Worm (Caenorhabditis elegans) whole organism, L3 larva: ENCODE measurements around the gene F59A6.2.
A peak's percentile ranks its signal among the peaks of the same experiment; 100 is the strongest.

ENCODE experiments used
- R02D3.7 ChIP-seq: fragments of 150-350 bp; optimal IDR thresholded peaks from 2 replicates; lab custom pipeline; 2014; ENCODE audit warnings: missing biosample characterization, missing genetic modification characterization
- ZK546.5 ChIP-seq: sonication (generic microtip); optimal IDR thresholded peaks from 2 replicates; lab custom pipeline; 2017; ENCODE audit warnings: missing biosample characterization, missing genetic modification characterization
- ama-1 ChIP-seq: fragments of 150-350 bp; optimal IDR thresholded peaks from 2 replicates; lab custom pipeline; 2018
- ceh-28 ChIP-seq: fragments of 150-350 bp; optimal IDR thresholded peaks from 2 replicates; lab custom pipeline; 2014; ENCODE audit warnings: missing biosample characterization, missing genetic modification reagents, missing genetic modification characterization
- ceh-82 ChIP-seq: fragments of 150-350 bp; optimal IDR thresholded peaks from 2 replicates; lab custom pipeline; 2014; ENCODE audit warnings: missing biosample characterization, missing genetic modification characterization
- ceh-9 ChIP-seq: sonication (generic microtip); optimal IDR thresholded peaks from 2 replicates; lab custom pipeline; 2018; ENCODE audit warnings: missing biosample characterization, missing genetic modification characterization
- daf-12 ChIP-seq: fragments of 150-350 bp; optimal IDR thresholded peaks from 2 replicates; lab custom pipeline; 2014; ENCODE audit warnings: missing biosample characterization, missing genetic modification reagents, missing genetic modification characterization
- egl-27 ChIP-seq: sonication (generic microtip); optimal IDR thresholded peaks from 4 replicates; lab custom pipeline; 2017; ENCODE audit warnings: missing biosample characterization, missing genetic modification reagents, missing genetic modification characterization
- egl-5 ChIP-seq: fragments of 150-350 bp; optimal IDR thresholded peaks from 2 replicates; lab custom pipeline; 2017; ENCODE audit warnings: missing biosample characterization, missing genetic modification reagents, missing genetic modification characterization, inconsistent platforms
- elt-1 ChIP-seq: fragments of 150-350 bp; optimal IDR thresholded peaks from 2 replicates; lab custom pipeline; 2014; ENCODE audit warnings: missing biosample characterization, missing genetic modification characterization
- elt-2 ChIP-seq: sonication (generic microtip); optimal IDR thresholded peaks from 2 replicates; lab custom pipeline; 2016; ENCODE audit warnings: missing genetic modification reagents, mild to moderate bottlenecking, missing genetic modification characterization, missing compliant biosample characterization
- elt-3 ChIP-seq, 3 experiments: fragments of 150-350 bp in 1 of 3; sonication (generic microtip) in 2 of 3; optimal IDR thresholded peaks; 2 replicates in 2 of 3; 4 replicates in 1 of 3; lab custom pipeline; 2014 to 2017; ENCODE audit warnings: missing biosample characterization in 3 of 3, missing genetic modification characterization in 3 of 3
- eor-1 ChIP-seq, 2 experiments: fragments of 150-350 bp; optimal IDR thresholded peaks; 2 replicates each; lab custom pipeline; 2014 to 2018; ENCODE audit warnings: missing biosample characterization in 2 of 2, missing genetic modification characterization in 2 of 2
- lin-15B ChIP-seq: fragments of 150-350 bp; optimal IDR thresholded peaks from 2 replicates; lab custom pipeline; 2014; ENCODE audit warnings: missing biosample characterization, missing genetic modification characterization
- lin-39 ChIP-seq: fragments of 150-350 bp; optimal IDR thresholded peaks from 2 replicates; lab custom pipeline; 2018; ENCODE audit warnings: missing biosample characterization, missing genetic modification reagents, missing genetic modification characterization
- lsy-12 ChIP-seq: sonication (generic microtip); optimal IDR thresholded peaks from 2 replicates; lab custom pipeline; 2016; ENCODE audit warnings: mild to moderate bottlenecking, missing genetic modification characterization, missing compliant biosample characterization
- mdl-1 ChIP-seq: fragments of 150-350 bp; optimal IDR thresholded peaks from 2 replicates; lab custom pipeline; 2014; ENCODE audit warnings: missing biosample characterization, missing genetic modification characterization
- nfya-1 ChIP-seq: sonication (generic microtip); optimal IDR thresholded peaks from 2 replicates; lab custom pipeline; 2017; ENCODE audit warnings: missing genetic modification characterization, mild to moderate bottlenecking, missing compliant biosample characterization, antibody characterized with exemption, moderate library complexity; ENCODE audit not compliant: insufficient read depth
- nhr-23 ChIP-seq: fragments of 150-350 bp; optimal IDR thresholded peaks from 2 replicates; lab custom pipeline; 2014; ENCODE audit warnings: missing biosample characterization, missing genetic modification reagents, missing genetic modification characterization
- nhr-237 ChIP-seq: fragments of 150-350 bp; optimal IDR thresholded peaks from 2 replicates; lab custom pipeline; 2014; ENCODE audit warnings: missing biosample characterization, missing genetic modification characterization
- nhr-76 ChIP-seq: fragments of 150-350 bp; sonication (generic microtip); optimal IDR thresholded peaks from 5 replicates; lab custom pipeline; 2014; ENCODE audit warnings: missing biosample characterization, missing genetic modification characterization
- pha-4 ChIP-seq: fragments of 150-350 bp; optimal IDR thresholded peaks from 2 replicates; lab custom pipeline; 2014; ENCODE audit warnings: missing biosample characterization, missing genetic modification reagents, missing genetic modification characterization
- pqm-1 ChIP-seq: fragments of 150-350 bp; optimal IDR thresholded peaks from 2 replicates; lab custom pipeline; 2017; ENCODE audit warnings: missing biosample characterization, missing genetic modification characterization, inconsistent platforms
- sea-2 ChIP-seq: fragments of 150-350 bp; sonication (generic microtip); optimal IDR thresholded peaks from 4 replicates; lab custom pipeline; 2014; ENCODE audit warnings: missing biosample characterization, missing genetic modification reagents, missing genetic modification characterization
- snpc-4 ChIP-seq: fragments of 150-350 bp; optimal IDR thresholded peaks from 2 replicates; lab custom pipeline; 2014; ENCODE audit warnings: missing biosample characterization, missing genetic modification characterization
- unc-39 ChIP-seq: sonication (generic microtip); optimal IDR thresholded peaks from 4 replicates; lab custom pipeline; 2017; ENCODE audit warnings: missing biosample characterization, missing genetic modification characterization
- unc-62 ChIP-seq: fragments of 150-350 bp; sonication (generic microtip); optimal IDR thresholded peaks from 4 replicates; lab custom pipeline; 2014; ENCODE audit warnings: missing biosample characterization, missing genetic modification reagents, missing genetic modification characterization
- ztf-11 ChIP-seq: fragments of 150-350 bp; optimal IDR thresholded peaks from 2 replicates; lab custom pipeline; 2014; ENCODE audit warnings: missing biosample characterization, missing genetic modification characterization
- ztf-4 ChIP-seq: fragments of 150-350 bp; optimal IDR thresholded peaks from 2 replicates; lab custom pipeline; 2014; ENCODE audit warnings: missing biosample characterization, missing genetic modification characterization

The F59A6.2 gene

DNA sequence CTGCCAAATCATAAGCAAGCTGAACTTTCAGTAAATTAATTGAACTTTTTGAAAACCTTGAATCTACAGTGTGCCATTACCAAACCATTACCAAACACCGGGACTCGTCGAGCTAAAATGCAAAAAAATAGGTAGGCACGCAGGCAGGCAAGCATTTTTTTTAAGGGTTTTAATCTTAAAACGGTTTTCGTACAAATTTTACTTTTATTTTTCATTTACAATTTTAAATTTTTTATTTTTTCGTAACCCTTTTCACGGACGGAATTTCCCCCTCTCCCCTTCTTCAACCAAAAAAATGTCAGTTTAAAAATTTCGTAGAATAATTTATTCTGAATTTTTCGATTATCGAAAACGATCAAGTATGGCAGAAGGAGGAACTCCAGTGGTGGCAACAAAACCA lies at the start of gene F59A6.2:
TSS of gene F59A6.2 (plus strand) at position 301 of the 400 bp plus-strand sequence.
- TF ChIP-seq snpc-4, result no peak
- TF ChIP-seq ztf-11 (tag; lab: Kevin White, UChicago), result no peak
- TF ChIP-seq nhr-76 (tag; lab: Kevin White, UChicago), result no peak
- no peak for TF ChIP-seq elt-1
- TF ChIP-seq lsy-12 (tag; lab: Kevin White, UChicago), result no peak
- TF ChIP-seq unc-39 (tag; lab: Kevin White, UChicago), result no peak
- TF ChIP-seq lin-15B (tag; lab: Kevin White, UChicago), result no peak
- TF ChIP-seq unc-62 (GFP tag; lab: Kevin White, UChicago), result no peak
- no peak for TF ChIP-seq ztf-4 (tag; lab: Kevin White, UChicago)
- TF ChIP-seq nhr-23 (tag; lab: Kevin White, UChicago), result no peak
- no peak for TF ChIP-seq pqm-1 (tag; lab: Kevin White, UChicago)
- no peak for TF ChIP-seq elt-3 (tag; optimal IDR thresholded peaks at IDR 0.05; lab: Kevin White, UChicago)
- TF ChIP-seq daf-12, result no peak
- TF ChIP-seq eor-1 (tag; optimal IDR thresholded peaks at IDR 0.05; lab: Kevin White, UChicago), result no peak
- no peak for TF ChIP-seq nfya-1 (tag; lab: Kevin White, UChicago)

- TF ChIP-seq elt-2 (tag; lab: Kevin White, UChicago) (peak; percentile 88), pqm-1 (tag; lab: Kevin White, UChicago) (peak; percentile 48), nhr-237 (tag; lab: Kevin White, UChicago) (no peak)
Measured at ce11 chrII:4966576-4966975, 47.9 kb upstream of the F59A6.2 start.

- TF ChIP-seq elt-2 (tag; lab: Kevin White, UChicago), result peak; percentile 86
- peak; percentile 6 for TF ChIP-seq pha-4 (tag; lab: Kevin White, UChicago)
- TF ChIP-seq nfya-1 (tag; lab: Kevin White, UChicago), result no peak
- no peak for TF ChIP-seq egl-27 (tag; lab: Kevin White, UChicago)
Measured at ce11 chrII:4967636-4968035, 46.9 kb upstream of the F59A6.2 start.

- TF ChIP-seq unc-62 (GFP tag; lab: Kevin White, UChicago) (no peak), ceh-82 (tag; lab: Kevin White, UChicago) (no peak), lin-39 (no peak)
Measured at ce11 chrII:4968863-4969262, 45.6 kb upstream of the F59A6.2 start, which contains the start of gene shc-2. Gene shc-2, plus strand, starts transcription at chrII:4969163.

ce11 chrII:4974448-4974951 lies 40.0 kb upstream of the F59A6.2 start:
- TF ChIP-seq ama-1 (lab: Kevin White, UChicago), result no peak
- no peak for TF ChIP-seq ceh-9
- TF ChIP-seq lsy-12 (tag; lab: Kevin White, UChicago), result no peak
- no peak for TF ChIP-seq snpc-4
- no peak for TF ChIP-seq sea-2 (GFP tag; lab: Kevin White, UChicago)
- TF ChIP-seq egl-5 (tag; lab: Kevin White, UChicago), result no peak
- TF ChIP-seq, all 47 proteins: peak for 0

ce11 chrII:4975311-4975710 lies 39.2 kb upstream of the F59A6.2 start:
- TF ChIP-seq R02D3.7, result no peak
- no peak for TF ChIP-seq mdl-1
- TF ChIP-seq lsy-12 (tag; lab: Kevin White, UChicago), result no peak
- TF ChIP-seq ZK546.5 (tag; lab: Kevin White, UChicago), result no peak
- TF ChIP-seq unc-39 (tag; lab: Kevin White, UChicago), result no peak
- TF ChIP-seq sea-2 (GFP tag; lab: Kevin White, UChicago), result no peak
- no peak for TF ChIP-seq pha-4 (tag; lab: Kevin White, UChicago)
- no peak for TF ChIP-seq lin-15B (tag; lab: Kevin White, UChicago)
- TF ChIP-seq nfya-1 (tag; lab: Kevin White, UChicago), result no peak
- no peak for TF ChIP-seq egl-5 (tag; lab: Kevin White, UChicago)
- TF ChIP-seq snpc-4, result no peak
- no peak for TF ChIP-seq ceh-28 (tag; lab: Kevin White, UChicago)
